Worm (Caenorhabditis elegans) whole organism, L4/young adult: Measurements from ENCODE around the gene cat-2.

Experiments
- dao-5 ChIP-seq: sonication (generic microtip); optimal IDR thresholded peaks from 2 replicates; lab custom pipeline; 2016; ENCODE audit warnings: missing genotype, missing genetic modification characterization, moderate library complexity, missing compliant biosample characterization
- him-1 ChIP-seq: sonication (generic microtip); optimal IDR thresholded peaks from 2 replicates; lab custom pipeline; 2016; ENCODE audit warnings: missing genotype, missing genetic modification reagents, missing genetic modification characterization, missing compliant biosample characterization

ce11 chrII:296911-297440 lies 39.4 kb downstream of the cat-2 start, which contains the start of the genes clec-117 and B0432.1:
- TF ChIP-seq him-1, result no peak
- no peak for TF ChIP-seq dao-5 (tag; lab: Kevin White, UChicago)
